Worm (Caenorhabditis elegans) whole organism, young adult: ENCODE data around the gene F17C11.6.

Source experiments
- B0035.1 ChIP-seq: sonication (generic microtip); optimal IDR thresholded peaks from 2 replicates; lab custom pipeline; 2016; ENCODE audit warnings: missing genetic modification characterization, mild to moderate bottlenecking, missing compliant biosample characterization, missing genotype, missing genetic modification reagents
- B0261.1 ChIP-seq: sonication (generic microtip); optimal IDR thresholded peaks from 2 replicates; lab custom pipeline; 2016; ENCODE audit warnings: mild to moderate bottlenecking, missing genetic modification characterization, moderate library complexity, missing compliant biosample characterization
- C06A6.2 ChIP-seq: fragments of 200-800 bp; sonication (Bioruptor generic); conservative IDR thresholded peaks from 2 replicates; pipeline ENCODE4 v1.3.6; 2022; ENCODE audit warnings: missing genetic modification characterization, missing compliant biosample characterization
- C17E4.6 ChIP-seq: fragments of 200-800 bp; sonication (Bioruptor generic); IDR thresholded peaks from 2 replicates; pipeline ENCODE4 v1.3.6; 2022; ENCODE audit warnings: missing genetic modification reagents, missing genetic modification characterization, missing compliant biosample characterization
- D2030.7 ChIP-seq: fragments of 200-800 bp; sonication (Bioruptor generic); IDR thresholded peaks from 2 replicates; pipeline ENCODE4 v1.3.6; 2022; ENCODE audit warnings: missing genetic modification reagents, missing genetic modification characterization, missing compliant biosample characterization
- F23B12.7 ChIP-seq: sonication (generic microtip); optimal IDR thresholded peaks from 2 replicates; lab custom pipeline; 2017; ENCODE audit warnings: missing genetic modification characterization, mild to moderate bottlenecking, missing compliant biosample characterization, antibody characterized with exemption, moderate library complexity; ENCODE audit not compliant: insufficient read depth
- F33H1.4 ChIP-seq: fragments of 200-800 bp; sonication (Bioruptor generic); IDR thresholded peaks from 2 replicates; pipeline ENCODE4 v1.3.6; 2022; ENCODE audit warnings: missing genetic modification reagents, missing genetic modification characterization, missing compliant biosample characterization
- F37B4.10 ChIP-seq: fragments of 200-800 bp; sonication (Bioruptor generic); IDR thresholded peaks from 2 replicates; pipeline ENCODE4 v1.3.6; 2022; ENCODE audit warnings: missing genetic modification characterization, missing compliant biosample characterization
- F49E8.2 ChIP-seq: sonication (generic microtip); optimal IDR thresholded peaks from 3 replicates; lab custom pipeline; 2017; ENCODE audit warnings: missing genetic modification characterization, mild to moderate bottlenecking, missing compliant biosample characterization, antibody characterized with exemption, moderate library complexity; ENCODE audit not compliant: insufficient read depth
- K11D2.4 ChIP-seq: fragments of 200-800 bp; sonication (Bioruptor generic); IDR thresholded peaks from 2 replicates; pipeline ENCODE4 v1.3.6; 2022; ENCODE audit warnings: missing genetic modification reagents, missing genetic modification characterization, missing compliant biosample characterization
- K12H6.12 ChIP-seq: fragments of 200-800 bp; sonication (Bioruptor generic); optimal IDR thresholded peaks from 2 replicates; lab custom pipeline; 2018; ENCODE audit warnings: mild to moderate bottlenecking, missing genetic modification characterization, missing compliant biosample characterization
- T26A5.8 ChIP-seq: sonication (generic microtip); optimal IDR thresholded peaks from 2 replicates; lab custom pipeline; 2016; ENCODE audit warnings: missing genetic modification characterization, missing compliant biosample characterization
- Y79H2A.3 ChIP-seq: fragments of 200-800 bp; sonication (Bioruptor generic); conservative IDR thresholded peaks from 2 replicates; pipeline ENCODE4 v1.3.6; 2022; ENCODE audit warnings: missing genetic modification reagents, missing genetic modification characterization, missing compliant biosample characterization
- ZK185.1 ChIP-seq: sonication (generic microtip); optimal IDR thresholded peaks from 2 replicates; lab custom pipeline; 2016; ENCODE audit warnings: mild to moderate bottlenecking, missing genetic modification characterization, missing compliant biosample characterization; ENCODE audit not compliant: poor library complexity, severe bottlenecking
- akir-1 ChIP-seq: fragments of 200-800 bp; sonication (Bioruptor generic); optimal IDR thresholded peaks from 2 replicates; lab custom pipeline; 2018; ENCODE audit warnings: mild to moderate bottlenecking, missing genetic modification characterization, moderate library complexity, missing compliant biosample characterization
- atf-7 ChIP-seq: sonication (generic microtip); optimal IDR thresholded peaks from 2 replicates; lab custom pipeline; 2017; ENCODE audit warnings: mild to moderate bottlenecking, missing genetic modification characterization, missing compliant biosample characterization
- athp-1 ChIP-seq: sonication (generic microtip); optimal IDR thresholded peaks from 2 replicates; lab custom pipeline; 2017; ENCODE audit warnings: mild to moderate bottlenecking, missing genetic modification characterization, missing compliant biosample characterization
- attf-3 ChIP-seq: fragments of 200-800 bp; sonication (Bioruptor generic); conservative IDR thresholded peaks from 2 replicates; pipeline ENCODE4 v1.3.6; 2022; ENCODE audit warnings: missing genetic modification reagents, missing genetic modification characterization, missing compliant biosample characterization
- attf-5 ChIP-seq: fragments of 200-800 bp; sonication (Bioruptor generic); optimal IDR thresholded peaks from 2 replicates; lab custom pipeline; 2018; ENCODE audit warnings: mild to moderate bottlenecking, missing genetic modification characterization, missing compliant biosample characterization
- ccch-3 ChIP-seq: fragments of 200-800 bp; sonication (Bioruptor generic); optimal IDR thresholded peaks from 2 replicates; lab custom pipeline; 2018; ENCODE audit warnings: mild to moderate bottlenecking, missing genetic modification characterization, missing compliant biosample characterization
- cebp-1 ChIP-seq, 2 experiments: fragments of 200-800 bp in 1 of 2; sonication (Bioruptor generic) in 1 of 2; sonication (generic microtip) in 1 of 2; IDR thresholded peaks in 1 of 2; optimal IDR thresholded peaks in 1 of 2; 2 replicates each; pipeline versions ENCODE4 v1.3.6 to Lab custom; 2017 to 2022; ENCODE audit warnings: missing compliant biosample characterization in 2 of 2, missing genetic modification characterization in 2 of 2, mild to moderate bottlenecking in 1 of 2, missing genetic modification reagents in 1 of 2, moderate library complexity in 1 of 2
- ceh-79 ChIP-seq: sonication (generic microtip); optimal IDR thresholded peaks from 2 replicates; lab custom pipeline; 2017; ENCODE audit warnings: mild to moderate bottlenecking, missing genetic modification characterization, missing compliant biosample characterization
- chd-7 ChIP-seq: sonication (generic microtip); optimal IDR thresholded peaks from 2 replicates; lab custom pipeline; 2016; ENCODE audit warnings: mild to moderate bottlenecking, missing genetic modification characterization, moderate library complexity, missing compliant biosample characterization
- die-1 ChIP-seq: sonication (generic microtip); optimal IDR thresholded peaks from 2 replicates; lab custom pipeline; 2016; ENCODE audit warnings: missing genotype, mild to moderate bottlenecking, missing genetic modification characterization, missing compliant biosample characterization
- dpff-1 ChIP-seq: sonication (generic microtip); optimal IDR thresholded peaks from 2 replicates; lab custom pipeline; 2017; ENCODE audit warnings: mild to moderate bottlenecking, missing genetic modification characterization, missing compliant biosample characterization
- egl-18 ChIP-seq: fragments of 200-800 bp; sonication (Bioruptor generic); IDR thresholded peaks from 2 replicates; pipeline ENCODE4 v1.3.6; 2022; ENCODE audit warnings: missing genetic modification reagents, missing genetic modification characterization, missing compliant biosample characterization
- egrh-3 ChIP-seq: fragments of 200-800 bp; sonication (Bioruptor generic); IDR thresholded peaks from 2 replicates; pipeline ENCODE4 v1.3.6; 2022; ENCODE audit warnings: missing genetic modification reagents, missing genetic modification characterization, missing compliant biosample characterization
- ekl-4 ChIP-seq: fragments of 200-800 bp; sonication (Bioruptor generic); IDR thresholded peaks from 2 replicates; pipeline ENCODE4 v1.3.6; 2022; ENCODE audit warnings: missing genetic modification reagents, missing genetic modification characterization, missing compliant biosample characterization
- gei-17 ChIP-seq: fragments of 200-800 bp; sonication (Bioruptor generic); optimal IDR thresholded peaks from 2 replicates; lab custom pipeline; 2018; ENCODE audit warnings: mild to moderate bottlenecking, missing genetic modification characterization, missing compliant biosample characterization
- hrde-1 ChIP-seq: sonication (generic microtip); optimal IDR thresholded peaks from 2 replicates; lab custom pipeline; 2016; ENCODE audit warnings: missing genetic modification characterization, mild to moderate bottlenecking, missing compliant biosample characterization, moderate library complexity, missing genotype, missing genetic modification reagents, borderline replicate concordance
- lag-1 ChIP-seq: fragments of 200-800 bp; sonication (Bioruptor generic); IDR thresholded peaks from 2 replicates; pipeline ENCODE4 v1.3.6; 2022; ENCODE audit warnings: missing genetic modification reagents, missing genetic modification characterization, missing compliant biosample characterization
- lin-40 ChIP-seq: sonication (generic microtip); optimal IDR thresholded peaks from 2 replicates; lab custom pipeline; 2016; ENCODE audit warnings: missing genetic modification characterization, mild to moderate bottlenecking, missing compliant biosample characterization, missing genotype, missing genetic modification reagents
- mxl-1 ChIP-seq: sonication (generic microtip); optimal IDR thresholded peaks from 2 replicates; lab custom pipeline; 2016; ENCODE audit warnings: missing genetic modification characterization, missing compliant biosample characterization
- nhr-179 ChIP-seq: sonication (generic microtip); optimal IDR thresholded peaks from 2 replicates; lab custom pipeline; 2016; ENCODE audit warnings: mild to moderate bottlenecking, missing genetic modification characterization, missing compliant biosample characterization
- nhr-80 ChIP-seq: sonication (generic microtip); optimal IDR thresholded peaks from 2 replicates; lab custom pipeline; 2016; ENCODE audit warnings: missing genetic modification characterization, missing compliant biosample characterization
- pbrm-1 ChIP-seq: fragments of 200-800 bp; sonication (Bioruptor generic); IDR thresholded peaks from 2 replicates; pipeline ENCODE4 v1.3.6; 2022; ENCODE audit warnings: missing genetic modification reagents, missing genetic modification characterization, missing compliant biosample characterization
- pha-4 ChIP-seq: fragments of 150-350 bp; sonication (generic microtip); optimal IDR thresholded peaks from 2 replicates; lab custom pipeline; 2014; ENCODE audit warnings: missing biosample characterization, missing genetic modification reagents, missing genetic modification characterization
- repo-1 ChIP-seq: sonication (generic microtip); optimal IDR thresholded peaks from 2 replicates; lab custom pipeline; 2017; ENCODE audit warnings: mild to moderate bottlenecking, missing genetic modification characterization, missing compliant biosample characterization
- sdz-38 ChIP-seq: sonication (generic microtip); optimal IDR thresholded peaks from 2 replicates; lab custom pipeline; 2016; ENCODE audit warnings: missing genotype, missing genetic modification characterization, missing compliant biosample characterization
- sea-2 ChIP-seq: fragments of 200-800 bp; sonication (Bioruptor generic); IDR thresholded peaks from 2 replicates; pipeline ENCODE4 v1.3.6; 2022; ENCODE audit warnings: missing genetic modification characterization, missing compliant biosample characterization
- snpc-1.3 ChIP-seq: sonication (generic microtip); optimal IDR thresholded peaks from 2 replicates; lab custom pipeline; 2017; ENCODE audit warnings: missing genetic modification characterization, mild to moderate bottlenecking, missing compliant biosample characterization, antibody characterized with exemption, moderate library complexity, missing genotype, missing genetic modification reagents; ENCODE audit not compliant: insufficient read depth
- snpc-4 ChIP-seq, 5 experiments: fragments of 150-350 bp in 1 of 5; sonication (generic microtip) in 4 of 5; optimal IDR thresholded peaks; 2 replicates each; lab custom pipeline; 2014 to 2018; ENCODE audit warnings: missing genetic modification characterization in 5 of 5, missing biosample characterization in 3 of 5, antibody characterized with exemption in 2 of 5, mild to moderate bottlenecking in 2 of 5, missing compliant biosample characterization in 2 of 5, missing genotype in 2 of 5, moderate library complexity in 2 of 5, missing genetic modification reagents in 1 of 5
- tlf-1 ChIP-seq: fragments of 200-800 bp; sonication (Bioruptor generic); optimal IDR thresholded peaks from 2 replicates; lab custom pipeline; 2018; ENCODE audit warnings: mild to moderate bottlenecking, missing genetic modification characterization, missing compliant biosample characterization
- unc-130 ChIP-seq: sonication (generic microtip); optimal IDR thresholded peaks from 2 replicates; lab custom pipeline; 2016; ENCODE audit warnings: missing genetic modification reagents, missing genetic modification characterization, missing compliant biosample characterization
- ztf-18 ChIP-seq: sonication (generic microtip); optimal IDR thresholded peaks from 2 replicates; lab custom pipeline; 2016; ENCODE audit warnings: missing genotype, mild to moderate bottlenecking, missing genetic modification characterization, missing compliant biosample characterization
- ztf-22 ChIP-seq: fragments of 200-800 bp; sonication (Bioruptor generic); optimal IDR thresholded peaks from 2 replicates; lab custom pipeline; 2018; ENCODE audit warnings: mild to moderate bottlenecking, missing genetic modification characterization, moderate library complexity, missing compliant biosample characterization
- ztf-6 ChIP-seq: fragments of 200-800 bp; sonication (Bioruptor generic); IDR thresholded peaks from 2 replicates; pipeline ENCODE4 v1.3.6; 2022; ENCODE audit warnings: missing genetic modification reagents, missing genetic modification characterization, missing compliant biosample characterization

The F17C11.6 gene

ce11 chrV:10953471-10954155 lies 1.3 kb upstream of the F17C11.6 start (continued):
- TF ChIP-seq hrde-1 (no peak), die-1 (no peak), T26A5.8 (no peak), F37B4.10 (GFP tag; lab: Robert Waterston, UW) (no peak), snpc-1.3 (no peak), F33H1.4 (no peak), nhr-80 (tag; lab: Kevin White, UChicago) (no peak), F49E8.2 (tag; lab: Kevin White, UChicago) (no peak), unc-130 (GFP tag; lab: Kevin White, UChicago) (no peak), pha-4 (no peak), F23B12.7 (tag; lab: Kevin White, UChicago) (no peak), repo-1 (peak; percentile 91), cebp-1 (GFP tag; IDR thresholded peaks at IDR 0.05; lab: Robert Waterston, UW) (no peak), cebp-1 (tag; optimal IDR thresholded peaks at IDR 0.05; lab: Kevin White, UChicago) (peak; percentile 78), egrh-3 (GFP tag; lab: Robert Waterston, UW) (no peak), chd-7 (no peak), K11D2.4 (GFP tag; lab: Robert Waterston, UW) (peak; percentile 47), gei-17 (GFP tag; lab: Kevin White, UChicago) (peak; percentile 43), ztf-22 (GFP tag; lab: Kevin White, UChicago) (no peak), ccch-3 (GFP tag; lab: Kevin White, UChicago) (no peak), B0261.1 (no peak), lin-40 (tag; lab: Kevin White, UChicago) (peak; percentile 55), pbrm-1 (GFP tag; lab: Robert Waterston, UW) (no peak), nhr-179 (tag; lab: Kevin White, UChicago) (no peak), lag-1 (GFP tag; lab: Robert Waterston, UW) (no peak), egl-18 (GFP tag; lab: Robert Waterston, UW) (no peak), dpff-1 (tag; lab: Kevin White, UChicago) (no peak), K12H6.12 (tag; lab: Kevin White, UChicago) (no peak), ceh-79 (tag; lab: Kevin White, UChicago) (no peak), attf-3 (GFP tag; lab: Robert Waterston, UW) (no peak), attf-5 (GFP tag; lab: Kevin White, UChicago) (no peak), snpc-4 (GFP tag; optimal IDR thresholded peaks at IDR 0.05; lab: Kevin White, UChicago) (no peak), snpc-4 (tag; optimal IDR thresholded peaks at IDR 0.05; lab: Kevin White, UChicago) (no peak), Y79H2A.3 (no peak), C17E4.6 (no peak), tlf-1 (GFP tag; lab: Kevin White, UChicago) (no peak), D2030.7 (no peak), mxl-1 (no peak), ztf-6 (GFP tag; lab: Robert Waterston, UW) (no peak), athp-1 (tag; lab: Kevin White, UChicago) (peak; percentile 40), sea-2 (no peak), ztf-18 (tag; lab: Kevin White, UChicago) (no peak), sdz-38 (tag; lab: Kevin White, UChicago) (no peak), ZK185.1 (tag; lab: Kevin White, UChicago) (no peak), B0035.1 (tag; lab: Kevin White, UChicago) (no peak), atf-7 (tag; lab: Kevin White, UChicago) (no peak), C06A6.2 (no peak; the same call in none of the 2 replicates), ekl-4 (GFP tag; lab: Robert Waterston, UW) (peak; percentile 70), akir-1 (no peak)
